Worm (Caenorhabditis elegans): ENCODE data around the gene ceh-41.

ce11 chrX:1826166-1826565 is 22.3 kb downstream of the ceh-41 start, which contains the start of gene C14E2.1:
- no peak for TF ChIP-seq fkh-4 (tag; optimal IDR thresholded peaks at IDR 0.05; ENCODE audit: borderline replicate concordance)
- no peak for TF ChIP-seq unc-130 (tag; optimal IDR thresholded peaks at IDR 0.05)
- TF ChIP-seq egl-27 (tag; optimal IDR thresholded peaks at IDR 0.05) = no peak
- TF ChIP-seq snpc-4 (tag; optimal IDR thresholded peaks at IDR 0.05) = no peak
- no peak for TF ChIP-seq nhr-90 (tag; optimal IDR thresholded peaks at IDR 0.05; ENCODE audit: poor library complexity)
- no peak for TF ChIP-seq nhr-28 (tag; optimal IDR thresholded peaks at IDR 0.05)
- TF ChIP-seq tbx-2 (tag; optimal IDR thresholded peaks at IDR 0.05) = no peak
- no peak for TF ChIP-seq xbp-1 (tag; optimal IDR thresholded peaks at IDR 0.05)
- TF ChIP-seq ztf-11 (tag; optimal IDR thresholded peaks at IDR 0.05) = no peak
- TF ChIP-seq unc-86 (tag; optimal IDR thresholded peaks at IDR 0.05) = no peak
- no peak for TF ChIP-seq ama-1 (optimal IDR thresholded peaks at IDR 0.05)
- no peak for TF ChIP-seq nhr-76 (tag; optimal IDR thresholded peaks at IDR 0.05)
